Comparison of ENCODE assay signal across 1 worm cellular context in genomic region chrX:12877930-12878329, ce11.
TF ChIP-seq lines count a peak whose summit lies in the region.

No protein-coding gene starts in this region.

TF ChIP-seq in whole organism, L1 larva, 84 proteins besides CTCF, POLR2A, EP300 and RAD21 (continued from another document):
- peak; percentile 57 for TF ChIP-seq snu-23 (GFP tag; optimal IDR thresholded peaks at IDR 0.05; lab: Kevin White, UChicago)
- TF ChIP-seq unc-30 (tag; optimal IDR thresholded peaks at IDR 0.05; lab: Kevin White, UChicago), result no peak
- no peak for TF ChIP-seq fkh-8 (tag; optimal IDR thresholded peaks at IDR 0.05; lab: Kevin White, UChicago)
- TF ChIP-seq isw-1 (GFP tag; IDR thresholded peaks at IDR 0.05; lab: Robert Waterston, UW), result no peak
- no peak for TF ChIP-seq ces-1 (GFP tag; optimal IDR thresholded peaks at IDR 0.05; lab: Kevin White, UChicago)
- TF ChIP-seq elt-3 (tag; optimal IDR thresholded peaks at IDR 0.05; lab: Kevin White, UChicago), result peak in 1 of 6 experiments; percentile 23
- no peak for TF ChIP-seq sox-4 (tag; optimal IDR thresholded peaks at IDR 0.05; lab: Kevin White, UChicago)
- peak; percentile 80 for TF ChIP-seq lin-14 (GFP tag; optimal IDR thresholded peaks at IDR 0.05; lab: Kevin White, UChicago)
- no peak for TF ChIP-seq nhr-237 (tag; optimal IDR thresholded peaks at IDR 0.05; lab: Kevin White, UChicago)
- TF ChIP-seq unc-130 (tag; optimal IDR thresholded peaks at IDR 0.05; lab: Kevin White, UChicago), result peak; percentile 8
- TF ChIP-seq blmp-1 (tag; optimal IDR thresholded peaks at IDR 0.05; lab: Kevin White, UChicago), result peak; percentile 39
- no peak for TF ChIP-seq vab-15 (tag; optimal IDR thresholded peaks at IDR 0.05; lab: Kevin White, UChicago)
- no peak for TF ChIP-seq fos-1 (tag; optimal IDR thresholded peaks at IDR 0.05; lab: Kevin White, UChicago)
- TF ChIP-seq rnt-1 (tag; optimal IDR thresholded peaks at IDR 0.05; lab: Kevin White, UChicago), result peak; percentile 85
- TF ChIP-seq sup-37 (GFP tag; optimal IDR thresholded peaks at IDR 0.05; lab: Kevin White, UChicago), result no peak
- no peak for TF ChIP-seq egl-27 (tag; optimal IDR thresholded peaks at IDR 0.05; lab: Kevin White, UChicago)
- TF ChIP-seq tlp-1 (tag; optimal IDR thresholded peaks at IDR 0.05; lab: Kevin White, UChicago), result no peak
- no peak for TF ChIP-seq nhr-76 (tag; optimal IDR thresholded peaks at IDR 0.05; lab: Kevin White, UChicago)
- TF ChIP-seq Y116A8C.19 (tag; optimal IDR thresholded peaks at IDR 0.05; lab: Kevin White, UChicago; ENCODE audit: borderline replicate concordance), result no peak
- no peak for TF ChIP-seq nhr-77 (tag; optimal IDR thresholded peaks at IDR 0.05; lab: Kevin White, UChicago)
- no peak for TF ChIP-seq nhr-28 (tag; optimal IDR thresholded peaks at IDR 0.05; lab: Kevin White, UChicago)
- TF ChIP-seq efl-1 (optimal IDR thresholded peaks at IDR 0.05; lab: Kevin White, UChicago), result no peak
- TF ChIP-seq efl-1 (GFP tag; optimal IDR thresholded peaks at IDR 0.05 in 1 of 2; lab: Kevin White, UChicago), result no peak
- TF ChIP-seq mep-1 (tag; optimal IDR thresholded peaks at IDR 0.05; lab: Kevin White, UChicago), result no peak
